Worm (Caenorhabditis elegans) whole organism, late embryonic: ENCODE measurements around the gene F40F11.3.
A peak's percentile ranks its signal among the peaks of the same experiment; 100 is the strongest.

Experiments
- C38D4.7 ChIP-seq: fragments of 200-800 bp; sonication (Bioruptor generic); optimal IDR thresholded peaks from 2 replicates; lab custom pipeline; 2018; ENCODE audit warnings: mild to moderate bottlenecking, missing genetic modification characterization, moderate library complexity, missing compliant biosample characterization
- F13H6.1 ChIP-seq: sonication (generic microtip); optimal IDR thresholded peaks from 2 replicates; lab custom pipeline; 2016; ENCODE audit warnings: missing genetic modification characterization, missing compliant biosample characterization
- K02D7.2 ChIP-seq: sonication (generic microtip); optimal IDR thresholded peaks from 2 replicates; lab custom pipeline; 2017; ENCODE audit warnings: mild to moderate bottlenecking, missing genetic modification characterization, missing compliant biosample characterization
- T23F11.4 ChIP-seq: fragments of 200-800 bp; sonication (Bioruptor generic); optimal IDR thresholded peaks from 2 replicates; lab custom pipeline; 2018; ENCODE audit warnings: mild to moderate bottlenecking, missing genetic modification characterization, missing compliant biosample characterization
- Y22D7AL.16 ChIP-seq: sonication (generic microtip); optimal IDR thresholded peaks from 2 replicates; lab custom pipeline; 2016; ENCODE audit warnings: missing genetic modification characterization, missing compliant biosample characterization
- ahr-1 ChIP-seq: sonication (generic microtip); optimal IDR thresholded peaks from 2 replicates; lab custom pipeline; 2016; ENCODE audit warnings: missing genetic modification characterization, missing compliant biosample characterization
- ceh-14 ChIP-seq: sonication (generic microtip); optimal IDR thresholded peaks from 2 replicates; lab custom pipeline; 2016; ENCODE audit warnings: missing genotype, missing genetic modification characterization, missing compliant biosample characterization
- ceh-18 ChIP-seq: sonication (generic microtip); optimal IDR thresholded peaks from 2 replicates; lab custom pipeline; 2016; ENCODE audit warnings: missing genetic modification characterization, missing compliant biosample characterization
- ceh-19 ChIP-seq: fragments of 200-800 bp; sonication (Bioruptor generic); optimal IDR thresholded peaks from 2 replicates; lab custom pipeline; 2018; ENCODE audit warnings: mild to moderate bottlenecking, missing genetic modification characterization, missing compliant biosample characterization
- ceh-2 ChIP-seq: sonication (generic microtip); optimal IDR thresholded peaks from 2 replicates; lab custom pipeline; 2016; ENCODE audit warnings: missing genotype, missing genetic modification characterization, missing compliant biosample characterization
- ceh-22 ChIP-seq: sonication (generic microtip); optimal IDR thresholded peaks from 2 replicates; lab custom pipeline; 2017; ENCODE audit warnings: missing biosample characterization, missing genetic modification characterization
- ceh-24 ChIP-seq: sonication (generic microtip); optimal IDR thresholded peaks from 2 replicates; lab custom pipeline; 2016; ENCODE audit warnings: mild to moderate bottlenecking, missing genetic modification characterization, missing compliant biosample characterization
- ceh-31 ChIP-seq: sonication (generic microtip); optimal IDR thresholded peaks from 2 replicates; lab custom pipeline; 2016; ENCODE audit warnings: missing genetic modification characterization, missing compliant biosample characterization
- ceh-34 ChIP-seq: sonication (generic microtip); optimal IDR thresholded peaks from 2 replicates; lab custom pipeline; 2016; ENCODE audit warnings: mild to moderate bottlenecking, missing genetic modification characterization, missing compliant biosample characterization
- ceh-45 ChIP-seq: fragments of 200-800 bp; sonication (Bioruptor generic); IDR thresholded peaks from 2 replicates; pipeline ENCODE4 v1.3.6; 2022; ENCODE audit warnings: missing genetic modification reagents, missing genetic modification characterization, missing compliant biosample characterization
- ceh-48 ChIP-seq: sonication (generic microtip); optimal IDR thresholded peaks from 2 replicates; lab custom pipeline; 2016; ENCODE audit warnings: missing genetic modification characterization, inconsistent platforms, missing compliant biosample characterization
- ceh-6 ChIP-seq: fragments of 200-800 bp; sonication (Bioruptor generic); optimal IDR thresholded peaks from 2 replicates; lab custom pipeline; 2018; ENCODE audit warnings: mild to moderate bottlenecking, missing genetic modification characterization, missing compliant biosample characterization
- elt-2 ChIP-seq: sonication (generic microtip); optimal IDR thresholded peaks from 2 replicates; lab custom pipeline; 2016; ENCODE audit warnings: missing genetic modification reagents, missing genetic modification characterization, missing compliant biosample characterization
- elt-4 ChIP-seq: sonication (generic microtip); optimal IDR thresholded peaks from 2 replicates; lab custom pipeline; 2016; ENCODE audit warnings: missing genetic modification characterization, missing compliant biosample characterization
- ets-4 ChIP-seq: sonication (generic microtip); optimal IDR thresholded peaks from 2 replicates; lab custom pipeline; 2016; ENCODE audit warnings: missing genetic modification characterization, missing compliant biosample characterization
- eyg-1 ChIP-seq: sonication (generic microtip); optimal IDR thresholded peaks from 2 replicates; lab custom pipeline; 2016; ENCODE audit warnings: missing genotype, missing genetic modification characterization, missing compliant biosample characterization
- fax-1 ChIP-seq: sonication (generic microtip); optimal IDR thresholded peaks from 2 replicates; lab custom pipeline; 2016; ENCODE audit warnings: missing genotype, missing genetic modification characterization, missing compliant biosample characterization
- fkh-6 ChIP-seq: sonication (generic microtip); optimal IDR thresholded peaks from 2 replicates; lab custom pipeline; 2016; ENCODE audit warnings: missing genetic modification characterization, missing compliant biosample characterization
- gmeb-2 ChIP-seq: sonication (generic microtip); optimal IDR thresholded peaks from 2 replicates; lab custom pipeline; 2016; ENCODE audit warnings: missing genetic modification characterization, inconsistent platforms, missing compliant biosample characterization
- hlh-13 ChIP-seq: fragments of 200-800 bp; sonication (Bioruptor generic); optimal IDR thresholded peaks from 2 replicates; lab custom pipeline; 2018; ENCODE audit warnings: mild to moderate bottlenecking, missing genetic modification characterization, missing compliant biosample characterization
- hlh-15 ChIP-seq: sonication (generic microtip); optimal IDR thresholded peaks from 2 replicates; lab custom pipeline; 2016; ENCODE audit warnings: missing genetic modification characterization, missing compliant biosample characterization
- hlh-30 ChIP-seq: sonication (generic microtip); optimal IDR thresholded peaks from 2 replicates; lab custom pipeline; 2017; ENCODE audit warnings: antibody characterized with exemption, missing genetic modification characterization, missing compliant biosample characterization; ENCODE audit not compliant: insufficient read depth
- hlh-6 ChIP-seq: sonication (generic microtip); optimal IDR thresholded peaks from 2 replicates; lab custom pipeline; 2016; ENCODE audit warnings: missing genotype, missing genetic modification characterization, missing compliant biosample characterization
- lim-6 ChIP-seq: sonication (generic microtip); optimal IDR thresholded peaks from 2 replicates; lab custom pipeline; 2016; ENCODE audit warnings: missing genetic modification characterization, missing compliant biosample characterization
- lin-11 ChIP-seq: fragments of 200-800 bp; sonication (Bioruptor generic); optimal IDR thresholded peaks from 2 replicates; lab custom pipeline; 2018; ENCODE audit warnings: mild to moderate bottlenecking, missing genetic modification characterization, missing compliant biosample characterization
- madf-2 ChIP-seq: sonication (generic microtip); optimal IDR thresholded peaks from 2 replicates; lab custom pipeline; 2017; ENCODE audit warnings: missing genetic modification characterization, missing compliant biosample characterization
- mec-3 ChIP-seq: sonication (generic microtip); optimal IDR thresholded peaks from 2 replicates; lab custom pipeline; 2016; ENCODE audit warnings: borderline replicate concordance, missing genetic modification characterization, missing compliant biosample characterization
- nfya-1 ChIP-seq: sonication (generic microtip); optimal IDR thresholded peaks from 2 replicates; lab custom pipeline; 2017; ENCODE audit warnings: missing genetic modification characterization, mild to moderate bottlenecking, missing compliant biosample characterization, antibody characterized with exemption, moderate library complexity
- nhr-11 ChIP-seq: fragments of 150-350 bp; optimal IDR thresholded peaks from 2 replicates; lab custom pipeline; 2014; ENCODE audit warnings: missing biosample characterization, missing genetic modification characterization
- nhr-232 ChIP-seq: sonication (generic microtip); optimal IDR thresholded peaks from 2 replicates; lab custom pipeline; 2016; ENCODE audit warnings: missing genetic modification characterization, missing compliant biosample characterization
- npax-4 ChIP-seq: sonication (generic microtip); optimal IDR thresholded peaks from 2 replicates; lab custom pipeline; 2016; ENCODE audit warnings: missing genetic modification characterization, missing compliant biosample characterization
- odd-2 ChIP-seq: sonication (generic microtip); optimal IDR thresholded peaks from 2 replicates; lab custom pipeline; 2017; ENCODE audit warnings: antibody characterized with exemption, mild to moderate bottlenecking, missing genetic modification characterization, missing compliant biosample characterization
- pat-9 ChIP-seq: fragments of 200-800 bp; sonication (Bioruptor generic); optimal IDR thresholded peaks from 2 replicates; lab custom pipeline; 2018; ENCODE audit warnings: mild to moderate bottlenecking, missing genetic modification characterization, moderate library complexity, missing compliant biosample characterization
- pha-2 ChIP-seq: sonication (generic microtip); optimal IDR thresholded peaks from 2 replicates; lab custom pipeline; 2017; ENCODE audit warnings: mild to moderate bottlenecking, missing genetic modification characterization, missing compliant biosample characterization
- pha-4 ChIP-seq: fragments of 150-350 bp; optimal IDR thresholded peaks from 2 replicates; lab custom pipeline; 2018; ENCODE audit warnings: missing biosample characterization, missing genetic modification reagents, missing genetic modification characterization
- pqm-1 ChIP-seq: sonication (generic microtip); optimal IDR thresholded peaks from 2 replicates; lab custom pipeline; 2016; ENCODE audit warnings: missing genetic modification characterization, missing compliant biosample characterization
- ref-2 ChIP-seq: sonication (generic microtip); optimal IDR thresholded peaks from 2 replicates; lab custom pipeline; 2016; ENCODE audit warnings: missing genetic modification characterization, missing compliant biosample characterization
- rnt-1 ChIP-seq: sonication (generic microtip); optimal IDR thresholded peaks from 2 replicates; lab custom pipeline; 2016; ENCODE audit warnings: missing genetic modification characterization, missing compliant biosample characterization
- sdc-2 ChIP-seq: sonication (generic microtip); optimal IDR thresholded peaks from 2 replicates; lab custom pipeline; 2016; ENCODE audit warnings: missing genotype, missing genetic modification characterization, missing compliant biosample characterization
- sox-2 ChIP-seq: fragments of 200-800 bp; sonication (Bioruptor generic); IDR thresholded peaks from 2 replicates; pipeline ENCODE4 v1.3.6; 2022; ENCODE audit warnings: missing genetic modification reagents, missing genetic modification characterization, missing compliant biosample characterization
- syd-9 ChIP-seq: sonication (generic microtip); optimal IDR thresholded peaks from 2 replicates; lab custom pipeline; 2016; ENCODE audit warnings: mild to moderate bottlenecking, missing genetic modification characterization, moderate library complexity, missing compliant biosample characterization
- tbx-2 ChIP-seq: sonication (generic microtip); optimal IDR thresholded peaks from 2 replicates; lab custom pipeline; 2016; ENCODE audit warnings: missing genetic modification characterization, missing compliant biosample characterization
- tbx-7 ChIP-seq: sonication (generic microtip); optimal IDR thresholded peaks from 2 replicates; lab custom pipeline; 2016; ENCODE audit warnings: missing genotype, missing genetic modification characterization, missing compliant biosample characterization
- unc-3 ChIP-seq, 2 experiments: fragments of 200-800 bp in 1 of 2; sonication (Bioruptor generic) in 1 of 2; sonication (generic microtip) in 1 of 2; conservative IDR thresholded peaks in 1 of 2; optimal IDR thresholded peaks in 1 of 2; 2 replicates each; pipeline versions ENCODE4 v1.3.6 to Lab custom; 2016 to 2022; ENCODE audit warnings: missing compliant biosample characterization in 2 of 2, missing genetic modification characterization in 2 of 2, missing genetic modification reagents in 1 of 2
- unc-42 ChIP-seq: sonication (generic microtip); optimal IDR thresholded peaks from 2 replicates; lab custom pipeline; 2016; ENCODE audit warnings: missing genotype, missing genetic modification characterization, missing compliant biosample characterization
- unc-55 ChIP-seq: sonication (generic microtip); optimal IDR thresholded peaks from 2 replicates; lab custom pipeline; 2017; ENCODE audit warnings: missing biosample characterization, missing genetic modification reagents, missing genetic modification characterization
- unc-86 ChIP-seq: sonication (generic microtip); optimal IDR thresholded peaks from 2 replicates; lab custom pipeline; 2016; ENCODE audit warnings: missing genetic modification characterization, missing compliant biosample characterization
- zip-5 ChIP-seq: sonication (generic microtip); optimal IDR thresholded peaks from 2 replicates; lab custom pipeline; 2016; ENCODE audit warnings: missing genetic modification characterization, missing compliant biosample characterization
- ztf-16 ChIP-seq: sonication (generic microtip); optimal IDR thresholded peaks from 2 replicates; lab custom pipeline; 2017; ENCODE audit warnings: missing genetic modification characterization, missing compliant biosample characterization

F40F11.3 gene

DNA sequence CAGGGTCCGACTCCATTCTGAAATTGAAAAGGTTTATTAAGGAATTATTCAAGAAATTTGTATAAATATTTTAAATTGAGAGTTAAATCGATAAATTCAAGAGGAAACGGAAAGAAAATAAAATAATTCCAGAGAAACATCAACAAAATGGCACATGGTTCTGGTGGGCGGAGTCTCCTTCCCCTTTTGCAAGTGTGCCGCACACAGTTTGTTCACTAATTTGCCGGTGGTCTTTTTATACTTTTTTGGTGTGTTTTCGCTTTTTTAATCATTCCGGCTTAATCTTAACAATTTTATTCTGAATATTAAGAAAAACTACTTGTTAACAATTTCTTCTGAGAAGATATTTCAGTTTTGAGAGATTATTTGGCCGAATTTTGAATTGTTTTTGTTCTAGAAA lies 11.1 kb upstream of the F40F11.3 start, which contains the start of the genes ragc-1 and Y24F12A.1:
ragc-1 (minus strand) TSS at position 25 of the 400 bp plus-strand sequence.
Y24F12A.1 (plus strand) TSS at position 346 of the 400 bp plus-strand sequence.
- no peak for TF ChIP-seq unc-3 (GFP tag; conservative IDR thresholded peaks at IDR 0.05; lab: Robert Waterston, UW)
- no peak for TF ChIP-seq unc-3 (tag; optimal IDR thresholded peaks at IDR 0.05; lab: Kevin White, UChicago)
- TF ChIP-seq ahr-1 (tag; lab: Kevin White, UChicago), result no peak
- TF ChIP-seq ref-2 (tag; lab: Kevin White, UChicago), result no peak
- TF ChIP-seq hlh-30 (tag; lab: Kevin White, UChicago), result peak; percentile 47
- no peak for TF ChIP-seq nhr-11 (tag; lab: Kevin White, UChicago)
- TF ChIP-seq sdc-2 (tag; lab: Kevin White, UChicago), result no peak
- TF ChIP-seq hlh-15 (tag; lab: Kevin White, UChicago), result no peak
- peak; percentile 19 for TF ChIP-seq pat-9 (tag; lab: Kevin White, UChicago)
- TF ChIP-seq zip-5 (tag; lab: Kevin White, UChicago), result no peak
- TF ChIP-seq unc-55, result no peak
- TF ChIP-seq ceh-14 (tag; lab: Kevin White, UChicago), result peak; percentile 86
- no peak for TF ChIP-seq sox-2
- no peak for TF ChIP-seq madf-2 (tag; lab: Kevin White, UChicago)
- TF ChIP-seq pqm-1 (tag; lab: Kevin White, UChicago), result no peak
- TF ChIP-seq rnt-1, result no peak
- no peak for TF ChIP-seq Y22D7AL.16
- TF ChIP-seq C38D4.7, result peak; percentile 21
- TF ChIP-seq fkh-6 (tag; lab: Kevin White, UChicago), result no peak
- no peak for TF ChIP-seq hlh-13 (GFP tag; lab: Kevin White, UChicago)
- TF ChIP-seq nfya-1 (tag; lab: Kevin White, UChicago), result peak; percentile 23
- no peak for TF ChIP-seq ceh-34 (tag; lab: Kevin White, UChicago)
- no peak for TF ChIP-seq elt-4 (tag; lab: Kevin White, UChicago)
- peak; percentile 6 for TF ChIP-seq lim-6 (tag; lab: Kevin White, UChicago)
- peak; percentile 72 for TF ChIP-seq tbx-2
- TF ChIP-seq ceh-19, result peak; percentile 2
- TF ChIP-seq syd-9 (tag; lab: Kevin White, UChicago), result no peak
- TF ChIP-seq mec-3 (tag; lab: Kevin White, UChicago), result no peak
- TF ChIP-seq gmeb-2 (tag; lab: Kevin White, UChicago), result no peak
- no peak for TF ChIP-seq pha-4 (tag; lab: Kevin White, UChicago)
- no peak for TF ChIP-seq tbx-7 (tag; lab: Kevin White, UChicago)
- TF ChIP-seq npax-4, result no peak
- TF ChIP-seq elt-2 (tag; lab: Kevin White, UChicago), result peak; percentile 66
- peak; percentile 10 for TF ChIP-seq unc-42
- TF ChIP-seq ceh-6 (GFP tag; lab: Kevin White, UChicago), result peak; percentile 36
- TF ChIP-seq fax-1, result no peak
- peak; percentile 38 for TF ChIP-seq unc-86 (tag; lab: Kevin White, UChicago)
- no peak for TF ChIP-seq ceh-24
- TF ChIP-seq pha-2 (tag; lab: Kevin White, UChicago), result peak; percentile 4
- TF ChIP-seq odd-2 (tag; lab: Kevin White, UChicago), result no peak
- TF ChIP-seq ceh-48 (tag; lab: Kevin White, UChicago), result no peak
- TF ChIP-seq ets-4 (tag; lab: Kevin White, UChicago), result no peak
- TF ChIP-seq hlh-6 (tag; lab: Kevin White, UChicago), result no peak
- no peak for TF ChIP-seq T23F11.4 (GFP tag; lab: Kevin White, UChicago)
- no peak for TF ChIP-seq ztf-16 (tag; lab: Kevin White, UChicago)
- TF ChIP-seq F13H6.1, result no peak
- TF ChIP-seq ceh-2 (tag; lab: Kevin White, UChicago), result peak; percentile 60
- no peak for TF ChIP-seq ceh-18 (tag; lab: Kevin White, UChicago)
- no peak for TF ChIP-seq K02D7.2 (tag; lab: Kevin White, UChicago)
- no peak for TF ChIP-seq ceh-22
- no peak for TF ChIP-seq nhr-232 (tag; lab: Kevin White, UChicago)
- TF ChIP-seq ceh-45 (GFP tag; lab: Robert Waterston, UW), result no peak
- no peak for TF ChIP-seq lin-11 (tag; lab: Kevin White, UChicago)
- no peak for TF ChIP-seq eyg-1 (tag; lab: Kevin White, UChicago)
- TF ChIP-seq ceh-31 (tag; lab: Kevin White, UChicago), result peak; percentile 54
